Worm (Caenorhabditis elegans): Measurements from ENCODE around the gene C47A4.3.

DNA sequence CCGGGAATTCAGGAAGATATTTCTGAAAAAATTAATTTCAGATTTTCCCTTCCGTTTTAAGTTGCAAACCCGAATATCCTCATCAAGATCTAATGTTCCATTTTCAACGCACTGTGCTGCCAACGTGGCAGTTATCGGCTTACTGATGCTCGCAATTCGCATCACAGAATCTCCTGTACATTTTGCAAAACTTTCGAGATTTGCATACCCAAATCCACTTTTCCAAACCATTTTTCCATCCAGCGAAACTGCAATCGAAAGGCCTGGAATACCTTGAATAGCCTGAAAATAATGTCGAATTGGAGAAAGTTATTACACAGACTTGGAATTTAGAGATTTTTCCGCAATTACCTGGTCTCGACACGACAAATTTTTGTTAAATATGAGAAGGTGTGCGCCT lies 42.6 kb upstream of the C47A4.3 start:
- TF ChIP-seq ceh-32 (tag; optimal IDR thresholded peaks at IDR 0.05; ENCODE audit: poor library complexity) (no peak), saeg-2 (GFP tag; IDR thresholded peaks at IDR 0.05) (no peak), ama-1 (optimal IDR thresholded peaks at IDR 0.05) (no peak), hlh-11 (tag; optimal IDR thresholded peaks at IDR 0.05) (no peak)

Data from whole organism, L4 larva.